Worm (Caenorhabditis elegans): ENCODE measurements around the gene ZC204.6.

ce11 chrII:1601507-1601906, 43.1 kb downstream of the ZC204.6 start, which contains the start of gene bath-47:
- no peak for TF ChIP-seq dao-5 (tag; optimal IDR thresholded peaks at IDR 0.05)
- TF ChIP-seq him-1 (tag; optimal IDR thresholded peaks at IDR 0.05): no peak
- TF ChIP-seq W03F9.2 (tag; optimal IDR thresholded peaks at IDR 0.05): no peak

All from whole organism, L4/young adult.